Worm (Caenorhabditis elegans) whole organism, L3 larva: ENCODE data around the gene frpr-16.

ENCODE experiments used
- fkh-10 ChIP-seq: sonication (generic microtip); optimal IDR thresholded peaks from 2 replicates; lab custom pipeline; 2017; ENCODE audit warnings: missing biosample characterization, missing genetic modification reagents, missing genetic modification characterization
- fos-1 ChIP-seq: fragments of 150-350 bp; optimal IDR thresholded peaks from 2 replicates; lab custom pipeline; 2014; ENCODE audit warnings: missing biosample characterization, missing genetic modification characterization
- lin-39 ChIP-seq: fragments of 150-350 bp; optimal IDR thresholded peaks from 2 replicates; lab custom pipeline; 2018; ENCODE audit warnings: missing biosample characterization, missing genetic modification reagents, missing genetic modification characterization
- nhr-12 ChIP-seq: fragments of 150-350 bp; optimal IDR thresholded peaks from 2 replicates; lab custom pipeline; 2014; ENCODE audit warnings: missing biosample characterization, missing genetic modification characterization
- nhr-43 ChIP-seq: sonication (generic microtip); optimal IDR thresholded peaks from 2 replicates; lab custom pipeline; 2016; ENCODE audit warnings: mild to moderate bottlenecking, missing genetic modification characterization, missing compliant biosample characterization; ENCODE audit not compliant: poor library complexity, severe bottlenecking
- pha-4 ChIP-seq: fragments of 150-350 bp; optimal IDR thresholded peaks from 2 replicates; lab custom pipeline; 2014; ENCODE audit warnings: missing biosample characterization, missing genetic modification reagents, missing genetic modification characterization
- snpc-4 ChIP-seq: fragments of 150-350 bp; optimal IDR thresholded peaks from 2 replicates; lab custom pipeline; 2014; ENCODE audit warnings: missing biosample characterization, missing genetic modification characterization
- unc-62 ChIP-seq: fragments of 150-350 bp; sonication (generic microtip); optimal IDR thresholded peaks from 4 replicates; lab custom pipeline; 2014; ENCODE audit warnings: missing biosample characterization, missing genetic modification reagents, missing genetic modification characterization

ce11 chrII:5996066-5996465 is 34.9 kb downstream of the frpr-16 start, which contains the start of gene ins-4:
- TF ChIP-seq fos-1 (tag; lab: Kevin White, UChicago) (no peak), snpc-4 (tag; lab: Kevin White, UChicago) (no peak), unc-62 (no peak), fkh-10 (GFP tag; lab: Kevin White, UChicago) (no peak), nhr-12 (tag; lab: Kevin White, UChicago) (no peak), nhr-43 (tag; lab: Kevin White, UChicago) (no peak), lin-39 (tag; lab: Kevin White, UChicago) (no peak), pha-4 (tag; lab: Kevin White, UChicago) (no peak)
